Fruit fly (Drosophila melanogaster): ENCODE results near the gene CG12523.

Gene CG12523

DNA sequence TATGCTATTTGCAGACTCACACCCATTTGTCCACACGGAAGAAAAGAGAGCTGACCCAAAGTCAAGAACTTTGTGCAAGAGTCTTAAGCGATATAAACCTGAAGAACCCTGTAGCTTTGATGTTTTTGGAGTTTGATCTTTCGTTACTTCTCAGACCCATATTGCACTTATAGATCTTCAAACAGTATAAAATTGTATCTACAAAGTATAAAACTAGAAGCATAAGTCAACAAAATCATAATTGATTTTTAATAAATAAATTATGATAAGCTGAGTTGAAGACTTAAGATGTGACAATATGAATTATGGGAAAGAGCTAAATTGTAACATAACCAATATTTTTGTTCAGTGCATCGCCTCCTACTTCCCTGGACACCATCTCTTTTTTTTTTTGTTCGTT, 26.4 kb downstream of the CG12523 start:
- TF ChIP-seq Sin3A (optimal IDR thresholded peaks at IDR 0.05), result no peak
- no peak for TF ChIP-seq Myc (optimal IDR thresholded peaks at IDR 0.05)
- no peak for TF ChIP-seq h (optimal IDR thresholded peaks at IDR 0.05)
- TF ChIP-seq psq (optimal IDR thresholded peaks at IDR 0.05), result no peak
- TF ChIP-seq insv (optimal IDR thresholded peaks at IDR 0.05), result no peak
- no peak for TF ChIP-seq ttk (optimal IDR thresholded peaks at IDR 0.05)

DNA sequence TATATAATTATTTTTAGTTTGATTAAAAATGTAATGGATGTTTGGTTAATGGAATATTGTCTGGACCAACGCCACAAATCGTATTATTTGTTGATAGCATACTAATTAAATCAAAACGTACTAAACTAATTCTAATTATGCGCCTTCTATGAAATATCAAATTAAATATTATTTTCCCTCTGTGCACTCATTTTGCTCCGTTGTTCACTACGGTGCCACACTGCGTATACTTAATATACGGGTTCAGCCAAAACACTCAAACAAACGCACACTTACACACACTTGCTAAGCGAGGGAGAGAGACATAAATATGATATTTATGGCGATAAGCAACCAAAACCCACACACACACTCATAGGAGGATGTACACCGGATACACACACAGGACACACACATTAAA, 28.2 kb downstream of the CG12523 start:
- TF ChIP-seq Sin3A (optimal IDR thresholded peaks at IDR 0.05) (no peak), ttk (optimal IDR thresholded peaks at IDR 0.05) (no peak), h (optimal IDR thresholded peaks at IDR 0.05) (no peak), insv (optimal IDR thresholded peaks at IDR 0.05) (no peak), Myc (optimal IDR thresholded peaks at IDR 0.05) (no peak), psq (optimal IDR thresholded peaks at IDR 0.05) (no peak)

- TF ChIP-seq Sin3A (optimal IDR thresholded peaks at IDR 0.05) (no peak), Myc (optimal IDR thresholded peaks at IDR 0.05) (no peak), psq (optimal IDR thresholded peaks at IDR 0.05) (no peak), h (optimal IDR thresholded peaks at IDR 0.05) (no peak), insv (optimal IDR thresholded peaks at IDR 0.05) (no peak), ttk (optimal IDR thresholded peaks at IDR 0.05) (no peak)
These were observed 32.2 kb downstream of the CG12523 start for dm6 chr3L:10833222-10833621.

DNA sequence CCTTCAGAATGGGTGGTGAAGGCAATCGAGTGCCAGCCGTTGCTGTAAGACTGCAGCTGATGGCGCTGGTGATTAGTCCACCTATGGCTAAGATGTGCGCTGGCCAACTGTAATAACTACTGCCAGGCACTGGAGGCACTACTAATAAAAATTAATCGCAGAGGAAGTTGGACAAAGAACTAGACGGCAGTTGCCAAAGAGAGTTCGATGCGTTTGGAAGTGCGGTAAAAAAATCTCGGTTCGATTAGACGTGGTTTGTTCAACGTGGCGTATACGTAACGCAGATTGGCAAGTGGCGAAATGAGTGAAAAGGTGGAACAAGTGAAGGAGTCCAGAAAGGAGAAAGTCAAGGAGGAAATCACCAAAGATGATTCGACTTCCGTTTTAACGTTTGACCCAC, 34.2 kb downstream of the CG12523 start, which contains the start of gene tna:
Gene tna (plus strand): TSS at position 301 of the 400 bp plus-strand sequence.
- TF ChIP-seq h (optimal IDR thresholded peaks at IDR 0.05) (no peak), Myc (optimal IDR thresholded peaks at IDR 0.05) (no peak), Sin3A (optimal IDR thresholded peaks at IDR 0.05) (no peak), insv (optimal IDR thresholded peaks at IDR 0.05) (no peak), ttk (optimal IDR thresholded peaks at IDR 0.05) (no peak), psq (optimal IDR thresholded peaks at IDR 0.05) (no peak)

dm6 chr3L:10837869-10838783, 37.1 kb downstream of the CG12523 start:
- TF ChIP-seq h (optimal IDR thresholded peaks at IDR 0.05), result no peak
- no peak for TF ChIP-seq psq (optimal IDR thresholded peaks at IDR 0.05)
- no peak for TF ChIP-seq ttk (optimal IDR thresholded peaks at IDR 0.05)

dm6 chr3L:10840867-10841266, 39.9 kb downstream of the CG12523 start:
- no peak for TF ChIP-seq Sin3A (optimal IDR thresholded peaks at IDR 0.05)
- TF ChIP-seq Myc (optimal IDR thresholded peaks at IDR 0.05), result no peak
- TF ChIP-seq h (optimal IDR thresholded peaks at IDR 0.05), result no peak
- no peak for TF ChIP-seq insv (optimal IDR thresholded peaks at IDR 0.05)
- TF ChIP-seq ttk (optimal IDR thresholded peaks at IDR 0.05), result no peak
- no peak for TF ChIP-seq psq (optimal IDR thresholded peaks at IDR 0.05)

DNA sequence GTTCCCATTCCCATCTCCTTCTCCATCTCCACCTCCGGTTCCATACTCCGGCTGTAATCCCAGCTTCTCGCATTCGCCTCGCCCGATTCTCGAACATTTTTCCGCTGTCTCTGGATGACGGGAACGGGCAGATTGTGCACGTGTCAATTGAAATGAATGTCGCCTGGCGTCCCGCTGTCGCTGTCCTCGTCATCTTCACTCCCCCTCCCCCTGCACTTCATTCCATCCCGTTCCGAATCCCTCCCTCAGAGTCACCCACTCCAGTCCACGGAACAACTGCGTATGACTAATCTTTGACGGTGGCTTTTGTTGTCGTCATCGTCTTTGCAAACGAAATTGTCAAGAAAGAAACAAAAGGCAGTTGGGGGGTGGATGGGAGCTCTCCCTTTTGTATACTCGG, 40.9 kb downstream of the CG12523 start:
- TF ChIP-seq Sin3A (optimal IDR thresholded peaks at IDR 0.05) (no peak), h (optimal IDR thresholded peaks at IDR 0.05) (no peak)

DNA sequence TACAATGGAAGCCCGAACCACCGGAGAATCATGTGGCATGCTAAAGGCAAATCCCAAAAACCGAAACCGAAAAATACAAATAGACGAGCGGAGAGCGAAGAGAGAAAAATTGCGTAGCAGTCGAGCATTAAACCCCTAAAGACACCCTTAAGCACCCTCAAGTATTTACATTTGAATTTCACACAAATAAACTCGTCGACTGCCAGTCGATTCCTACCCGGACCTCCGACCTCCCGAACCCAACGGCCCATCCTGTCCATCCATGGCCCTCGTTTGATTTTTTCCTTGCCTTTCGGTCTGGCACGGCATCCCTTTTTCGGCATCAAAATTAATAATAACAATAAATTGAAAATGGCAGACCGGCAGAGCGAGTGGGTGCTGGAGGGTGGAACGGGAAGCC, 41.8 kb downstream of the CG12523 start:
- TF ChIP-seq ttk (optimal IDR thresholded peaks at IDR 0.05) (no peak), h (optimal IDR thresholded peaks at IDR 0.05) (no peak), insv (optimal IDR thresholded peaks at IDR 0.05) (no peak), Myc (optimal IDR thresholded peaks at IDR 0.05) (no peak), psq (optimal IDR thresholded peaks at IDR 0.05) (no peak), Sin3A (optimal IDR thresholded peaks at IDR 0.05) (no peak)

DNA sequence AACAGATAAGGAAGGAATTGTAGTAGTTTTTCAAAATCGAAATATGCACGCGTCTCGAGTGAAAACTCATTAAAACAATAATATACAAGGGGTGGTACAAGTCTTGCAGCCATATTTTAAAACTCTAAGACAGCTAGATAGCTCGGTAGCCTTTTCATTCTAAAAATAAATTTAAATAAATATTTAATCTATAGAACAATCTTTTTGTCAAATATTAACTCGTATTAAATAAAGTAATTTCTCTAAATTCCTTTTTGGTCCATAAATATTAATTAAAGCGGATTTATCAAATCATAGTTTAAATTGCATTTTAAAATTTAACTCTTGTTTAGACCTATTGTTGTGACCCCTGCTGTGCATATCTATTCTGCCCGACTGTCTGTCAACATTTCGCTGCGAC, 42.3 kb downstream of the CG12523 start:
- TF ChIP-seq insv (optimal IDR thresholded peaks at IDR 0.05) (no peak), Myc (optimal IDR thresholded peaks at IDR 0.05) (no peak), Sin3A (optimal IDR thresholded peaks at IDR 0.05) (no peak), psq (optimal IDR thresholded peaks at IDR 0.05) (no peak), h (optimal IDR thresholded peaks at IDR 0.05) (no peak), ttk (optimal IDR thresholded peaks at IDR 0.05) (no peak)

dm6 chr3L:10843685-10844084, 42.7 kb downstream of the CG12523 start:
- no peak for TF ChIP-seq ttk (optimal IDR thresholded peaks at IDR 0.05)
- TF ChIP-seq insv (optimal IDR thresholded peaks at IDR 0.05), result no peak
- TF ChIP-seq psq (optimal IDR thresholded peaks at IDR 0.05), result no peak
- TF ChIP-seq Sin3A (optimal IDR thresholded peaks at IDR 0.05), result no peak
- no peak for TF ChIP-seq Myc (optimal IDR thresholded peaks at IDR 0.05)
- no peak for TF ChIP-seq h (optimal IDR thresholded peaks at IDR 0.05)

DNA sequence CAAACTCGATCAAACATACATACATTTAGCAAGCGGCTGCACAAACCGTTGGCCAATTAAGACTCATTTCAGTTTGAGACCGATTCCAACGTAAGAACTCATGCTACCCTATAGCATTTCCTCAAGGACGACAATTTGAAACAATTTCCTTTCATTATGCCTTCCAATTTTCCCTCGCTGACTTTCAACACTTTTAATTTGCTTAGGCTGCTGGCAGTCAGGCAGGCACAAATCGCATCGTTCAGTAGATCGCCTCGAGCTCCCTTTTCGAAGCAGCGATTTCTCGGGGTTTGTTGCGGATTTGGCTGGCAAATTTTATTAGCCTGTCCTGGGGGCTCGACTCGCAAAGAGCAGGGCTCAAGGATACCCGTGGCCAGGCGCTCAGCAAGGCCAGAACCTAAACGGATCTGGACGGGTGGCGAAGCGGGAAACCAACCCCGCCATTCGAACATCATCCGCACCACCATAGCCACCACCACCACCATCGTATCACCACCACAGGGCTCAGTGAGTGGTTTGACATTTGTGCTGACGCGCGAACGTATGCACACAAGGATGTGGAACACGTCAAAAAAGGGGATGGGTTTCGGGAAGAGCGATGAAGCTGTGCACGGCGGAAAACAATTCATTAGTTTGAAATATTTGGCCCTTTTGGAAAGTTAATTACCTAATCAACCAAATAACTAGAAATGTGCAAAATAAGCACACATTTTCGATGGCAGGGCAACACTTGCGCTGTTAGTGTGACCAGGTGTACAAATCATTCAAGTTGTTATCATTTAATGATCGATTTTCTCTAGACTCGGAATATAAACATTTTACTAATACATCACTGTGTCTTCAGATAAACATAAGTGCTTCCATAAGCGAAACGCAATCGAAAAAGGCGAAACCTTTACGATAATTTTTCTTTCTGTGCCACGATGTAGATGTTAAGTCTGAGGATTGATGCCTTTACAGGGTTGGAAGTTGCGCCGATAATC, 43.8 kb downstream of the CG12523 start:
- no peak for TF ChIP-seq insv (optimal IDR thresholded peaks at IDR 0.05)
- TF ChIP-seq h (optimal IDR thresholded peaks at IDR 0.05), result no peak
- no peak for TF ChIP-seq Sin3A (optimal IDR thresholded peaks at IDR 0.05)
- TF ChIP-seq Myc (optimal IDR thresholded peaks at IDR 0.05), result no peak
- TF ChIP-seq ttk (optimal IDR thresholded peaks at IDR 0.05), result no peak
- no peak for TF ChIP-seq psq (optimal IDR thresholded peaks at IDR 0.05)

DNA sequence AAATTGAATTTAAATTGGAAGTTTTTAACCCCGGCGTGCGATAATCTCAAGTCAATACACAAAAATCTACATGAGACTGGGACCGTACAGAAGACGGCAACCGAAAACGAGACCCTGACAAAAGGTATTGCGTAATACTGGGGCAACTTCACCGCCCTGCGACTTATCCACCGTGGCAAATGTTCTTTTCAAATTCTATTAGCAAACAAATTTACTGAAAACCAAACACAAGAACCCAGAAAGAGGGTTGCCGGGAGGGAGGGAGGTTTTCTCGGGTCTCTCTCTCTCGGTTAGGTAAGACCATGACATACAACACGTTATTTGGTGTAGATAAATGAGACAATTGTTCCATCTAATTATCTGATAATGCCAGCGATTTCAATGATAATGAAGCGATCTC, 44.8 kb downstream of the CG12523 start:
- TF ChIP-seq h (optimal IDR thresholded peaks at IDR 0.05), result no peak
- TF ChIP-seq Myc (optimal IDR thresholded peaks at IDR 0.05), result no peak
- TF ChIP-seq insv (optimal IDR thresholded peaks at IDR 0.05), result no peak
- no peak for TF ChIP-seq Sin3A (optimal IDR thresholded peaks at IDR 0.05)
- no peak for TF ChIP-seq ttk (optimal IDR thresholded peaks at IDR 0.05)
- TF ChIP-seq psq (optimal IDR thresholded peaks at IDR 0.05), result no peak
